Worm (Caenorhabditis elegans) whole organism, mixed stage, embryonic: Measurements from ENCODE around the gene tab-1.

ENCODE experiments used
- M03D4.4 ChIP-seq: sonication (generic microtip); optimal IDR thresholded peaks from 2 replicates; lab custom pipeline; 2017; ENCODE audit warnings: mild to moderate bottlenecking, missing genetic modification characterization, missing compliant biosample characterization
- bed-3 ChIP-seq: fragments of 200-800 bp; sonication (Bioruptor generic); optimal IDR thresholded peaks from 3 replicates; lab custom pipeline; 2018; ENCODE audit warnings: mild to moderate bottlenecking, missing genetic modification characterization, moderate library complexity, missing compliant biosample characterization
- blmp-1 ChIP-seq: fragments of 150-350 bp; optimal IDR thresholded peaks from 2 replicates; lab custom pipeline; 2014; ENCODE audit warnings: missing biosample characterization, missing genetic modification characterization
- ceh-39 ChIP-seq: fragments of 150-350 bp; optimal IDR thresholded peaks from 2 replicates; lab custom pipeline; 2014; ENCODE audit warnings: missing biosample characterization, missing genetic modification characterization
- ceh-43 ChIP-seq: fragments of 200-800 bp; sonication (Bioruptor generic); optimal IDR thresholded peaks from 2 replicates; lab custom pipeline; 2018; ENCODE audit warnings: mild to moderate bottlenecking, missing genetic modification characterization, moderate library complexity, missing compliant biosample characterization
- ceh-83 ChIP-seq: fragments of 200-800 bp; sonication (Bioruptor generic); optimal IDR thresholded peaks from 2 replicates; lab custom pipeline; 2018; ENCODE audit warnings: mild to moderate bottlenecking, missing genetic modification characterization, missing compliant biosample characterization
- ces-1 ChIP-seq: fragments of 150-350 bp; optimal IDR thresholded peaks from 2 replicates; lab custom pipeline; 2014; ENCODE audit warnings: missing biosample characterization, missing genetic modification reagents, missing genetic modification characterization
- cnd-1 ChIP-seq: fragments of 200-800 bp; sonication (Bioruptor generic); optimal IDR thresholded peaks from 2 replicates; lab custom pipeline; 2018; ENCODE audit warnings: mild to moderate bottlenecking, missing genetic modification characterization, missing compliant biosample characterization
- drap-1 ChIP-seq: fragments of 200-800 bp; sonication (Bioruptor generic); optimal IDR thresholded peaks from 3 replicates; lab custom pipeline; 2018; ENCODE audit warnings: mild to moderate bottlenecking, missing genetic modification characterization, missing compliant biosample characterization
- elt-1 ChIP-seq: sonication (generic microtip); optimal IDR thresholded peaks from 2 replicates; lab custom pipeline; 2017; ENCODE audit warnings: missing genetic modification characterization, mild to moderate bottlenecking, missing compliant biosample characterization, antibody characterized with exemption, moderate library complexity, borderline replicate concordance; ENCODE audit not compliant: insufficient read depth
- elt-3 ChIP-seq: fragments of 150-350 bp; optimal IDR thresholded peaks from 2 replicates; lab custom pipeline; 2014; ENCODE audit warnings: missing biosample characterization, missing genetic modification characterization
- flh-1 ChIP-seq: fragments of 200-800 bp; sonication (Bioruptor generic); optimal IDR thresholded peaks from 2 replicates; lab custom pipeline; 2018; ENCODE audit warnings: mild to moderate bottlenecking, missing genetic modification characterization, moderate library complexity, missing compliant biosample characterization
- hlh-1 ChIP-seq: fragments of 150-350 bp; optimal IDR thresholded peaks from 2 replicates; lab custom pipeline; 2014; ENCODE audit warnings: missing biosample characterization, missing genetic modification reagents, missing genetic modification characterization
- lin-13 ChIP-seq: fragments of 150-350 bp; optimal IDR thresholded peaks from 2 replicates; lab custom pipeline; 2014; ENCODE audit warnings: missing biosample characterization, missing genetic modification characterization
- lin-32 ChIP-seq: fragments of 200-800 bp; sonication (Bioruptor generic); optimal IDR thresholded peaks from 2 replicates; lab custom pipeline; 2018; ENCODE audit warnings: mild to moderate bottlenecking, missing genetic modification characterization, missing compliant biosample characterization
- lsy-2 ChIP-seq: fragments of 150-350 bp; optimal IDR thresholded peaks from 2 replicates; lab custom pipeline; 2014; ENCODE audit warnings: missing biosample characterization, missing genetic modification characterization
- mab-5 ChIP-seq: fragments of 150-350 bp; optimal IDR thresholded peaks from 2 replicates; lab custom pipeline; 2014; ENCODE audit warnings: missing biosample characterization, missing genetic modification characterization
- mep-1 ChIP-seq: fragments of 150-350 bp; optimal IDR thresholded peaks from 2 replicates; lab custom pipeline; 2017; ENCODE audit warnings: missing biosample characterization, missing genetic modification reagents, missing genetic modification characterization, inconsistent platforms
- mls-2 ChIP-seq: sonication (generic microtip); optimal IDR thresholded peaks from 2 replicates; lab custom pipeline; 2016; ENCODE audit warnings: mild to moderate bottlenecking, missing genetic modification characterization, moderate library complexity, missing compliant biosample characterization
- nhr-12 ChIP-seq: fragments of 150-350 bp; optimal IDR thresholded peaks from 2 replicates; lab custom pipeline; 2014; ENCODE audit warnings: missing biosample characterization, missing genetic modification characterization
- nhr-2 ChIP-seq: fragments of 150-350 bp; optimal IDR thresholded peaks from 2 replicates; lab custom pipeline; 2014; ENCODE audit warnings: missing biosample characterization, missing genetic modification characterization
- nhr-237 ChIP-seq: fragments of 150-350 bp; optimal IDR thresholded peaks from 2 replicates; lab custom pipeline; 2014; ENCODE audit warnings: missing biosample characterization, missing genetic modification characterization
- nhr-28 ChIP-seq: fragments of 150-350 bp; optimal IDR thresholded peaks from 2 replicates; lab custom pipeline; 2014; ENCODE audit warnings: missing biosample characterization, missing genetic modification characterization
- nhr-76 ChIP-seq: sonication (generic microtip); optimal IDR thresholded peaks from 2 replicates; lab custom pipeline; 2017; ENCODE audit warnings: missing biosample characterization, missing genetic modification characterization
- pha-4 ChIP-seq: fragments of 150-350 bp; optimal IDR thresholded peaks from 2 replicates; lab custom pipeline; 2018; ENCODE audit warnings: missing biosample characterization, missing genetic modification reagents, missing genetic modification characterization
- sem-2 ChIP-seq: fragments of 200-800 bp; sonication (Bioruptor generic); optimal IDR thresholded peaks from 2 replicates; lab custom pipeline; 2018; ENCODE audit warnings: mild to moderate bottlenecking, missing genetic modification characterization, missing compliant biosample characterization
- snpc-4 ChIP-seq: fragments of 150-350 bp; optimal IDR thresholded peaks from 2 replicates; lab custom pipeline; 2014; ENCODE audit warnings: missing biosample characterization, missing genetic modification characterization
- sptf-1 ChIP-seq: sonication (generic microtip); optimal IDR thresholded peaks from 2 replicates; lab custom pipeline; 2017; ENCODE audit warnings: mild to moderate bottlenecking, missing genetic modification characterization, moderate library complexity, missing compliant biosample characterization
- tbx-8 ChIP-seq: fragments of 200-800 bp; sonication (Bioruptor generic); optimal IDR thresholded peaks from 2 replicates; lab custom pipeline; 2018; ENCODE audit warnings: mild to moderate bottlenecking, missing genetic modification characterization, moderate library complexity, missing compliant biosample characterization
- unc-120 ChIP-seq: sonication (generic microtip); optimal IDR thresholded peaks from 2 replicates; lab custom pipeline; 2017; ENCODE audit warnings: missing genetic modification characterization, missing compliant biosample characterization; ENCODE audit not compliant: poor library complexity, severe bottlenecking
- unc-39 ChIP-seq: fragments of 150-350 bp; optimal IDR thresholded peaks from 2 replicates; lab custom pipeline; 2014; ENCODE audit warnings: missing biosample characterization, missing genetic modification characterization
- unc-62 ChIP-seq: fragments of 150-350 bp; optimal IDR thresholded peaks from 2 replicates; lab custom pipeline; 2014; ENCODE audit warnings: missing biosample characterization, missing genetic modification reagents, missing genetic modification characterization
- zip-8 ChIP-seq: fragments of 150-350 bp; optimal IDR thresholded peaks from 2 replicates; lab custom pipeline; 2014; ENCODE audit warnings: missing biosample characterization, missing genetic modification characterization
- ztf-11 ChIP-seq: fragments of 150-350 bp; optimal IDR thresholded peaks from 2 replicates; lab custom pipeline; 2014; ENCODE audit warnings: missing biosample characterization, missing genetic modification characterization

The tab-1 gene

ce11 chrII:6841102-6841501, 38.0 kb downstream of the tab-1 start:
- TF ChIP-seq mab-5 (tag; lab: Kevin White, UChicago) (peak; percentile 44), unc-62 (GFP tag; lab: Kevin White, UChicago) (peak; percentile 79), unc-120 (tag; lab: Kevin White, UChicago) (peak; percentile 72), sptf-1 (tag; lab: Kevin White, UChicago) (peak; percentile 30), nhr-28 (no peak), hlh-1 (peak; percentile 81), elt-1 (tag; lab: Kevin White, UChicago) (no peak)

ce11 chrII:6842009-6842408, 38.9 kb downstream of the tab-1 start:
- TF ChIP-seq ceh-83 (GFP tag; lab: Kevin White, UChicago) (no peak), mls-2 (tag; lab: Kevin White, UChicago) (no peak), hlh-1 (no peak), nhr-12 (tag; lab: Kevin White, UChicago) (no peak), drap-1 (GFP tag; lab: Kevin White, UChicago) (no peak), flh-1 (no peak), pha-4 (tag; lab: Kevin White, UChicago) (no peak), zip-8 (no peak), unc-39 (tag; lab: Kevin White, UChicago) (no peak), nhr-2 (tag; lab: Kevin White, UChicago) (no peak), tbx-8 (GFP tag; lab: Kevin White, UChicago) (no peak), unc-62 (GFP tag; lab: Kevin White, UChicago) (no peak), ztf-11 (tag; lab: Kevin White, UChicago) (no peak), ceh-39 (tag; lab: Kevin White, UChicago) (no peak), lin-32 (GFP tag; lab: Kevin White, UChicago) (no peak), elt-3 (tag; lab: Kevin White, UChicago) (no peak)

- TF ChIP-seq bed-3 (GFP tag; lab: Kevin White, UChicago) (no peak), elt-1 (tag; lab: Kevin White, UChicago) (peak; percentile 94), tbx-8 (GFP tag; lab: Kevin White, UChicago) (no peak), ces-1 (GFP tag; lab: Kevin White, UChicago) (peak; percentile 38), elt-3 (tag; lab: Kevin White, UChicago) (peak; percentile 81), unc-62 (GFP tag; lab: Kevin White, UChicago) (peak; percentile 39), unc-120 (tag; lab: Kevin White, UChicago) (peak; percentile 79)
Observed at ce11 chrII:6842651-6843118, 39.6 kb downstream of the tab-1 start.

ce11 chrII:6843211-6843610, 40.1 kb downstream of the tab-1 start:
- TF ChIP-seq ceh-43 (no peak), hlh-1 (peak; percentile 84)

ce11 chrII:6843680-6844079, 40.6 kb downstream of the tab-1 start:
- TF ChIP-seq mep-1 (no peak), drap-1 (GFP tag; lab: Kevin White, UChicago) (peak; percentile 8)

- no peak for TF ChIP-seq drap-1 (GFP tag; lab: Kevin White, UChicago)
- no peak for TF ChIP-seq sptf-1 (tag; lab: Kevin White, UChicago)
- peak; percentile 21 for TF ChIP-seq nhr-237 (tag; lab: Kevin White, UChicago)
- no peak for TF ChIP-seq cnd-1
- peak; percentile 17 for TF ChIP-seq ceh-39 (tag; lab: Kevin White, UChicago)
- peak; percentile 97 for TF ChIP-seq ces-1 (GFP tag; lab: Kevin White, UChicago)
- peak; percentile 31 for TF ChIP-seq ztf-11 (tag; lab: Kevin White, UChicago)
- TF ChIP-seq nhr-2 (tag; lab: Kevin White, UChicago), result peak; percentile 34
- TF ChIP-seq bed-3 (GFP tag; lab: Kevin White, UChicago), result no peak
- no peak for TF ChIP-seq lsy-2
- TF ChIP-seq pha-4 (tag; lab: Kevin White, UChicago), result no peak
- no peak for TF ChIP-seq elt-3 (tag; lab: Kevin White, UChicago)
- TF ChIP-seq M03D4.4 (tag; lab: Kevin White, UChicago), result no peak
- no peak for TF ChIP-seq unc-62 (GFP tag; lab: Kevin White, UChicago)
- no peak for TF ChIP-seq unc-120 (tag; lab: Kevin White, UChicago)
- TF ChIP-seq elt-1 (tag; lab: Kevin White, UChicago), result no peak
- no peak for TF ChIP-seq nhr-76 (tag; lab: Kevin White, UChicago)
- no peak for TF ChIP-seq snpc-4 (tag; lab: Kevin White, UChicago)
- no peak for TF ChIP-seq ceh-43
- no peak for TF ChIP-seq ceh-83 (GFP tag; lab: Kevin White, UChicago)
- TF ChIP-seq flh-1, result no peak
- peak; percentile 24 for TF ChIP-seq sem-2 (GFP tag; lab: Kevin White, UChicago)
- no peak for TF ChIP-seq lin-32 (GFP tag; lab: Kevin White, UChicago)
- no peak for TF ChIP-seq mls-2 (tag; lab: Kevin White, UChicago)
- TF ChIP-seq lin-13 (tag; lab: Kevin White, UChicago), result no peak
- no peak for TF ChIP-seq tbx-8 (GFP tag; lab: Kevin White, UChicago)
- TF ChIP-seq blmp-1 (tag; lab: Kevin White, UChicago), result no peak
- no peak for TF ChIP-seq nhr-28
- TF ChIP-seq unc-39 (tag; lab: Kevin White, UChicago), result no peak
- peak; percentile 2 for TF ChIP-seq nhr-12 (tag; lab: Kevin White, UChicago)
- TF ChIP-seq mab-5 (tag; lab: Kevin White, UChicago), result no peak
- no peak for TF ChIP-seq hlh-1
Observed at ce11 chrII:6844227-6845005, 41.3 kb downstream of the tab-1 start.
